Worm (Caenorhabditis elegans): ENCODE measurements around the gene Y48A6B.9.

The Y48A6B.9 gene

ce11 chrIII:10989491-10990032 lies 43.4 kb upstream of the Y48A6B.9 start (continued):
- peak; percentile 94 for TF ChIP-seq F37D6.2 (tag; optimal IDR thresholded peaks at IDR 0.05)
- TF ChIP-seq hmg-1.1 (GFP tag; IDR thresholded peaks at IDR 0.05), result peak; percentile 99
- TF ChIP-seq R02D3.7 (tag; optimal IDR thresholded peaks at IDR 0.05), result peak; percentile 17
- TF ChIP-seq ztf-11 (tag; optimal IDR thresholded peaks at IDR 0.05), result no peak

ce11 chrIII:10994085-10994484 lies 38.9 kb upstream of the Y48A6B.9 start:
- TF ChIP-seq F26F4.8 (GFP tag; conservative IDR thresholded peaks at IDR 0.05), result no peak
- no peak for TF ChIP-seq F44E2.7 (GFP tag; IDR thresholded peaks at IDR 0.05)
- no peak for TF ChIP-seq hlh-11 (tag; optimal IDR thresholded peaks at IDR 0.05)
- no peak for TF ChIP-seq dmd-9 (GFP tag; IDR thresholded peaks at IDR 0.05)
- no peak for TF ChIP-seq ces-1 (GFP tag; optimal IDR thresholded peaks at IDR 0.05)
- no peak for TF ChIP-seq nhr-48 (tag; optimal IDR thresholded peaks at IDR 0.05)
- no peak for TF ChIP-seq lin-1 (GFP tag; IDR thresholded peaks at IDR 0.05)
- no peak for TF ChIP-seq lsy-2 (tag; optimal IDR thresholded peaks at IDR 0.05)
- no peak for TF ChIP-seq ztf-11 (tag; optimal IDR thresholded peaks at IDR 0.05)
- no peak for TF ChIP-seq ceh-20 (GFP tag; IDR thresholded peaks at IDR 0.05)
- TF ChIP-seq tra-1 (GFP tag; IDR thresholded peaks at IDR 0.05), result no peak
- no peak for TF ChIP-seq ZK546.5 (tag; optimal IDR thresholded peaks at IDR 0.05)
- no peak for TF ChIP-seq mep-1 (tag; optimal IDR thresholded peaks at IDR 0.05)
- no peak for TF ChIP-seq ceh-62 (tag; optimal IDR thresholded peaks at IDR 0.05)
- no peak for TF ChIP-seq unc-39 (tag; optimal IDR thresholded peaks at IDR 0.05)
- TF ChIP-seq nhr-237 (tag; optimal IDR thresholded peaks at IDR 0.05), result no peak
- TF ChIP-seq T20F7.1 (GFP tag; optimal IDR thresholded peaks at IDR 0.05), result no peak

ce11 chrIII:10995156-10995555 lies 37.8 kb upstream of the Y48A6B.9 start, which contains the start of gene dmsr-5:
Gene dmsr-5 (minus strand): TSS chrIII:10995256.
- no peak for TF ChIP-seq cey-2 (tag; optimal IDR thresholded peaks at IDR 0.05; ENCODE audit: borderline replicate concordance, insufficient read depth)
- no peak for TF ChIP-seq nhr-77 (tag; optimal IDR thresholded peaks at IDR 0.05)
- TF ChIP-seq php-3 (GFP tag; IDR thresholded peaks at IDR 0.05), result no peak
- TF ChIP-seq gei-8 (GFP tag; optimal IDR thresholded peaks at IDR 0.05), result no peak
- TF ChIP-seq F44E2.7 (GFP tag; IDR thresholded peaks at IDR 0.05), result no peak
- TF ChIP-seq pqm-1 (tag; optimal IDR thresholded peaks at IDR 0.05), result no peak
- TF ChIP-seq unc-130 (GFP tag; optimal IDR thresholded peaks at IDR 0.05), result no peak
- no peak for TF ChIP-seq zag-1 (tag; optimal IDR thresholded peaks at IDR 0.05)
- TF ChIP-seq D1046.2 (GFP tag; IDR thresholded peaks at IDR 0.05), result no peak
- TF ChIP-seq zip-2 (tag; optimal IDR thresholded peaks at IDR 0.05), result no peak
- TF ChIP-seq lin-1 (GFP tag; IDR thresholded peaks at IDR 0.05), result no peak
- TF ChIP-seq T20F7.1 (GFP tag; optimal IDR thresholded peaks at IDR 0.05), result no peak
- no peak for TF ChIP-seq mes-2 (tag; optimal IDR thresholded peaks at IDR 0.05; ENCODE audit: poor library complexity, severe bottlenecking)
- TF ChIP-seq aha-1 (tag), result no peak
- no peak for TF ChIP-seq nhr-48 (tag; optimal IDR thresholded peaks at IDR 0.05)

ce11 chrIII:11002808-11003207 lies 30.2 kb upstream of the Y48A6B.9 start:
- TF ChIP-seq nhr-42 (GFP tag; IDR thresholded peaks at IDR 0.05) (no peak), aly-2 (tag; optimal IDR thresholded peaks at IDR 0.05) (no peak), set-16 (GFP tag; IDR thresholded peaks at IDR 0.05) (peak; percentile 52)

ce11 chrIII:11007552-11008272 lies 25.3 kb upstream of the Y48A6B.9 start, which contains the start of the genes fipr-17 and Y48A6B.3:
Gene fipr-17 (minus strand): TSS chrIII:11007602.
Gene Y48A6B.3 (plus strand): TSS chrIII:11008222.
- peak; percentile 57 for TF ChIP-seq hmg-1.1 (GFP tag; IDR thresholded peaks at IDR 0.05)
- peak; percentile 6 for TF ChIP-seq lin-15B (tag; optimal IDR thresholded peaks at IDR 0.05)
- TF ChIP-seq tra-1 (GFP tag; IDR thresholded peaks at IDR 0.05), result no peak
- TF ChIP-seq ceh-20 (GFP tag; IDR thresholded peaks at IDR 0.05), result no peak
- peak; percentile 13 for TF ChIP-seq ces-1 (GFP tag; optimal IDR thresholded peaks at IDR 0.05)
- TF ChIP-seq php-3 (GFP tag; IDR thresholded peaks at IDR 0.05), result no peak
- no peak for TF ChIP-seq mxl-3 (GFP tag; optimal IDR thresholded peaks at IDR 0.05)
- no peak for TF ChIP-seq F26F4.8 (GFP tag; conservative IDR thresholded peaks at IDR 0.05)
- peak; percentile 72 for TF ChIP-seq mep-1 (tag; optimal IDR thresholded peaks at IDR 0.05)
- TF ChIP-seq rbr-2 (tag; optimal IDR thresholded peaks at IDR 0.05), result peak; percentile 69
- TF ChIP-seq hif-1 (tag; optimal IDR thresholded peaks at IDR 0.05), result peak in 1 of 2 experiments; percentile 65
- TF ChIP-seq nhr-6 (tag; optimal IDR thresholded peaks at IDR 0.05), result peak; percentile 90
- no peak for TF ChIP-seq fos-1 (tag; optimal IDR thresholded peaks at IDR 0.05)
- no peak for TF ChIP-seq ztf-7 (tag; optimal IDR thresholded peaks at IDR 0.05)
- no peak for TF ChIP-seq egl-43 (GFP tag; IDR thresholded peaks at IDR 0.05)
- TF ChIP-seq dve-1 (tag; optimal IDR thresholded peaks at IDR 0.05; ENCODE audit: insufficient read depth), result peak; percentile 80
